Fruit fly (Drosophila melanogaster) whole organism, embryonic: ENCODE results near the gene shi.

ENCODE experiments used
- Adf1 ChIP-seq: fragments of 200-800 bp; sonication (Bioruptor generic); IDR thresholded peaks from 2 replicates; pipeline ENCODE4 v1.3.6; 2022; ENCODE audit warnings: missing biosample characterization, missing genetic modification characterization
- Asciz ChIP-seq: fragments of 200-800 bp; sonication (Bioruptor generic); optimal IDR thresholded peaks from 2 replicates; lab custom pipeline; 2017; ENCODE audit warnings: missing biosample characterization, mild to moderate bottlenecking, missing genetic modification characterization, missing genetic modification reagents
- CG10565 ChIP-seq: fragments of 200-800 bp; sonication (Bioruptor generic); optimal IDR thresholded peaks from 3 replicates; lab custom pipeline; 2016; ENCODE audit warnings: missing biosample characterization, mild to moderate bottlenecking, missing genetic modification characterization
- CG12104 ChIP-seq: fragments of 200-800 bp; sonication (Bioruptor generic); optimal IDR thresholded peaks from 3 replicates; lab custom pipeline; 2016; ENCODE audit warnings: missing biosample characterization, missing genetic modification characterization
- CG13424 ChIP-seq: fragments of 200-800 bp; sonication (Bioruptor generic); optimal IDR thresholded peaks from 2 replicates; lab custom pipeline; 2019; ENCODE audit warnings: missing biosample characterization, mild to moderate bottlenecking, missing genetic modification characterization, moderate library complexity
- CG13775 ChIP-seq: fragments of 200-800 bp; sonication (Bioruptor generic); optimal IDR thresholded peaks from 3 replicates; lab custom pipeline; 2017; ENCODE audit warnings: missing biosample characterization, mild to moderate bottlenecking, missing genetic modification characterization
- CG1529 ChIP-seq: fragments of 200-800 bp; sonication (Bioruptor generic); optimal IDR thresholded peaks from 3 replicates; lab custom pipeline; 2018; ENCODE audit warnings: missing biosample characterization, missing genetic modification characterization
- CG15514 ChIP-seq: fragments of 200-800 bp; sonication (Bioruptor generic); optimal IDR thresholded peaks from 3 replicates; lab custom pipeline; 2017; ENCODE audit warnings: missing biosample characterization, missing genetic modification characterization, mild to moderate bottlenecking, moderate library complexity, missing genetic modification reagents
- CG17829 ChIP-seq: fragments of 200-800 bp; optimal IDR thresholded peaks from 2 replicates; lab custom pipeline; 2019; ENCODE audit warnings: missing biosample characterization, mild to moderate bottlenecking, missing genetic modification characterization, moderate library complexity
- CG1792 ChIP-seq: fragments of 200-800 bp; sonication (Bioruptor generic); optimal IDR thresholded peaks from 2 replicates; lab custom pipeline; 2016; ENCODE audit warnings: missing biosample characterization, missing genetic modification characterization
- CG3407 ChIP-seq: fragments of 200-800 bp; sonication (Bioruptor generic); optimal IDR thresholded peaks from 2 replicates; lab custom pipeline; 2018; ENCODE audit warnings: missing biosample characterization, mild to moderate bottlenecking, missing genetic modification characterization
- CG4282 ChIP-seq: fragments of 200-800 bp; sonication (Bioruptor generic); optimal IDR thresholded peaks from 2 replicates; lab custom pipeline; 2016; ENCODE audit warnings: missing biosample characterization, missing genetic modification characterization
- CG6765 ChIP-seq: fragments of 200-800 bp; sonication (Bioruptor generic); optimal IDR thresholded peaks from 3 replicates; lab custom pipeline; 2017; ENCODE audit warnings: missing biosample characterization, mild to moderate bottlenecking, missing genetic modification characterization
- CG6791 ChIP-seq: fragments of 200-800 bp; sonication (Bioruptor generic); IDR thresholded peaks from 3 replicates; pipeline ENCODE4 v1.3.6; 2022; ENCODE audit warnings: missing biosample characterization, missing genetic modification characterization; ENCODE audit not compliant: partially characterized antibody
- CG8290 ChIP-seq, 3 experiments: fragments of 200-800 bp; sonication (Bioruptor generic); optimal IDR thresholded peaks; 2 replicates each; lab custom pipeline; 2016 to 2019; ENCODE audit warnings: missing biosample characterization in 3 of 3, missing genetic modification characterization in 3 of 3, mild to moderate bottlenecking in 2 of 3, moderate library complexity in 1 of 3
- CG9437 ChIP-seq: fragments of 200-800 bp; sonication (Bioruptor generic); optimal IDR thresholded peaks from 2 replicates; lab custom pipeline; 2018; ENCODE audit warnings: missing biosample characterization, mild to moderate bottlenecking, missing genetic modification characterization
- CG9876 ChIP-seq: fragments of 200-800 bp; sonication (Bioruptor generic); optimal IDR thresholded peaks from 2 replicates; lab custom pipeline; 2016; ENCODE audit warnings: missing biosample characterization, missing genetic modification characterization
- D19A ChIP-seq: fragments of 200-800 bp; optimal IDR thresholded peaks from 3 replicates; lab custom pipeline; 2019; ENCODE audit warnings: missing biosample characterization, mild to moderate bottlenecking, missing genetic modification characterization, moderate library complexity
- Dfd ChIP-seq, 2 experiments: fragments of >200 bp; optimal IDR thresholded peaks; 2 replicates each; lab custom pipeline; 2017; ENCODE audit warnings: missing biosample characterization in 2 of 2, missing genetic modification characterization in 2 of 2
- Doc3 ChIP-seq: fragments of 200-800 bp; sonication (Bioruptor generic); IDR thresholded peaks from 3 replicates; pipeline ENCODE4 v1.3.6; 2022; ENCODE audit warnings: missing biosample characterization, missing genetic modification characterization; ENCODE audit not compliant: partially characterized antibody
- Fer1 ChIP-seq: fragments of 200-800 bp; sonication (Bioruptor generic); optimal IDR thresholded peaks from 2 replicates; lab custom pipeline; 2017; ENCODE audit warnings: missing biosample characterization, mild to moderate bottlenecking, missing genetic modification characterization
- HLH4C ChIP-seq: fragments of 200-800 bp; sonication (Bioruptor generic); IDR thresholded peaks from 3 replicates; pipeline ENCODE4 v1.3.6; 2022; ENCODE audit warnings: missing biosample characterization, missing genetic modification characterization; ENCODE audit not compliant: partially characterized antibody
- HmgZ ChIP-seq: fragments of 200-800 bp; sonication (Bioruptor generic); optimal IDR thresholded peaks from 2 replicates; lab custom pipeline; 2018; ENCODE audit warnings: missing biosample characterization, mild to moderate bottlenecking, missing genetic modification characterization
- Hmx ChIP-seq: fragments of 200-800 bp; sonication (Bioruptor generic); optimal IDR thresholded peaks from 2 replicates; lab custom pipeline; 2016; ENCODE audit warnings: missing biosample characterization, missing genetic modification characterization
- MESR4 ChIP-seq: fragments of 200-800 bp; sonication (Bioruptor generic); optimal IDR thresholded peaks from 2 replicates; lab custom pipeline; 2018; ENCODE audit warnings: missing biosample characterization, mild to moderate bottlenecking, missing genetic modification characterization, moderate library complexity
- Med ChIP-seq: fragments of 200-800 bp; sonication (Bioruptor generic); peaks from one replicate; lab custom pipeline; 2016; ENCODE audit warnings: missing biosample characterization, missing genetic modification characterization, mild to moderate bottlenecking, inconsistent platforms, moderate library complexity
- Pdp1 ChIP-seq, 2 experiments: fragments of 200-800 bp; sonication (Bioruptor generic); optimal IDR thresholded peaks; 3 replicates each; lab custom pipeline; 2016; ENCODE audit warnings: missing biosample characterization in 2 of 2, missing genetic modification characterization in 2 of 2, mild to moderate bottlenecking in 1 of 2, moderate library complexity in 1 of 2
- Sox102F ChIP-seq: fragments of 200-800 bp; sonication (Bioruptor generic); optimal IDR thresholded peaks from 2 replicates; lab custom pipeline; 2018; ENCODE audit warnings: missing biosample characterization, mild to moderate bottlenecking, missing genetic modification characterization, moderate library complexity
- Stat92E ChIP-seq, 3 experiments: fragments of >200 bp in 2 of 3; fragments of 200-800 bp in 1 of 3; sonication (Bioruptor generic) in 1 of 3; optimal IDR thresholded peaks; 2 replicates each; lab custom pipeline; 2017 to 2019; ENCODE audit warnings: missing biosample characterization in 3 of 3, missing genetic modification characterization in 3 of 3, mild to moderate bottlenecking in 1 of 3, moderate library complexity in 1 of 3
- chm ChIP-seq: fragments of 200-800 bp; sonication (Bioruptor generic); IDR thresholded peaks from 2 replicates; pipeline ENCODE4 v1.3.6; 2022; ENCODE audit warnings: missing biosample characterization, missing genetic modification characterization
- dpn ChIP-seq, 2 experiments: fragments of 200-800 bp; sonication (Bioruptor generic); optimal IDR thresholded peaks; 3 replicates each; lab custom pipeline; 2016; ENCODE audit warnings: missing biosample characterization in 2 of 2, missing genetic modification characterization in 2 of 2
- ewg ChIP-seq: fragments of 200-800 bp; sonication (Bioruptor generic); optimal IDR thresholded peaks from 3 replicates; lab custom pipeline; 2017; ENCODE audit warnings: mild to moderate bottlenecking, missing biosample characterization, missing genetic modification reagents, missing genetic modification characterization
- her ChIP-seq: fragments of 200-800 bp; sonication (Bioruptor generic); optimal IDR thresholded peaks from 2 replicates; lab custom pipeline; 2016; ENCODE audit warnings: missing biosample characterization, missing genetic modification characterization
- hkb ChIP-seq, 2 experiments: fragments of 200-800 bp in 1 of 2; fragments of >200 bp in 1 of 2; sonication (Bioruptor generic) in 1 of 2; IDR thresholded peaks in 1 of 2; optimal IDR thresholded peaks in 1 of 2; 2 replicates each; pipeline versions ENCODE4 v1.3.6 to Lab custom; 2017 to 2022; ENCODE audit warnings: missing biosample characterization in 1 of 2, missing genetic modification characterization in 1 of 2
- inv ChIP-seq: fragments of 200-800 bp; sonication (Bioruptor generic); IDR thresholded peaks from 2 replicates; pipeline ENCODE4 v1.3.6; 2022; ENCODE audit warnings: missing biosample characterization, missing genetic modification characterization; ENCODE audit not compliant: partially characterized antibody
- lab ChIP-seq: fragments of 200-800 bp; sonication (Bioruptor generic); optimal IDR thresholded peaks from 3 replicates; lab custom pipeline; 2017; ENCODE audit warnings: missing biosample characterization, missing genetic modification characterization, mild to moderate bottlenecking, moderate library complexity, missing genetic modification reagents
- lola ChIP-seq, 3 experiments: fragments of >200 bp in 2 of 3; fragments of 200-800 bp in 1 of 3; sonication (Bioruptor generic) in 1 of 3; optimal IDR thresholded peaks; 2 replicates each; lab custom pipeline; 2017 to 2019; ENCODE audit warnings: missing biosample characterization in 3 of 3, missing genetic modification characterization in 3 of 3, mild to moderate bottlenecking in 1 of 3, moderate library complexity in 1 of 3
- nmo ChIP-seq: fragments of 200-800 bp; sonication (Bioruptor generic); optimal IDR thresholded peaks from 2 replicates; lab custom pipeline; 2018; ENCODE audit warnings: missing biosample characterization, mild to moderate bottlenecking, missing genetic modification characterization, moderate library complexity
- onecut ChIP-seq: fragments of 200-800 bp; sonication (Bioruptor generic); IDR thresholded peaks from 2 replicates; pipeline ENCODE4 v1.3.6; 2022; ENCODE audit warnings: missing biosample characterization, missing genetic modification characterization
- org-1 ChIP-seq: fragments of 200-800 bp; sonication (Bioruptor generic); optimal IDR thresholded peaks from 2 replicates; lab custom pipeline; 2017; ENCODE audit warnings: missing biosample characterization, missing genetic modification characterization
- pan ChIP-seq, 4 experiments: fragments of >200 bp in 3 of 4; fragments of 200-800 bp in 1 of 4; sonication (Bioruptor generic) in 1 of 4; optimal IDR thresholded peaks in 3 of 4; IDR thresholded peaks in 1 of 4; 2 replicates each; pipeline versions ENCODE4 v1.3.6 to Lab custom; 2017 to 2022; ENCODE audit warnings: missing biosample characterization in 2 of 4, missing genetic modification characterization in 2 of 4, mixed read lengths in 1 of 4
- pnt ChIP-seq: fragments of 200-800 bp; sonication (Bioruptor generic); optimal IDR thresholded peaks from 3 replicates; lab custom pipeline; 2016; ENCODE audit warnings: missing biosample characterization, missing genetic modification characterization
- psq ChIP-seq: fragments of 200-800 bp; sonication (Bioruptor generic); optimal IDR thresholded peaks from 2 replicates; lab custom pipeline; 2017; ENCODE audit warnings: missing biosample characterization, missing genetic modification characterization
- salm ChIP-seq: fragments of 200-800 bp; sonication (Bioruptor generic); optimal IDR thresholded peaks from 2 replicates; lab custom pipeline; 2018; ENCODE audit warnings: missing biosample characterization, mild to moderate bottlenecking, missing genetic modification characterization
- sens ChIP-seq: fragments of 200-800 bp; sonication (Bioruptor generic); peaks from one replicate; lab custom pipeline; 2016; ENCODE audit warnings: missing biosample characterization, missing genetic modification characterization
- tup ChIP-seq: fragments of 200-800 bp; sonication (Bioruptor generic); optimal IDR thresholded peaks from 2 replicates; lab custom pipeline; 2016; ENCODE audit warnings: missing biosample characterization, mild to moderate bottlenecking, missing genetic modification characterization, moderate library complexity
- tx ChIP-seq: fragments of 200-800 bp; sonication (Bioruptor generic); optimal IDR thresholded peaks from 2 replicates; lab custom pipeline; 2016; ENCODE audit warnings: missing biosample characterization, missing genetic modification characterization

The shi gene

DNA sequence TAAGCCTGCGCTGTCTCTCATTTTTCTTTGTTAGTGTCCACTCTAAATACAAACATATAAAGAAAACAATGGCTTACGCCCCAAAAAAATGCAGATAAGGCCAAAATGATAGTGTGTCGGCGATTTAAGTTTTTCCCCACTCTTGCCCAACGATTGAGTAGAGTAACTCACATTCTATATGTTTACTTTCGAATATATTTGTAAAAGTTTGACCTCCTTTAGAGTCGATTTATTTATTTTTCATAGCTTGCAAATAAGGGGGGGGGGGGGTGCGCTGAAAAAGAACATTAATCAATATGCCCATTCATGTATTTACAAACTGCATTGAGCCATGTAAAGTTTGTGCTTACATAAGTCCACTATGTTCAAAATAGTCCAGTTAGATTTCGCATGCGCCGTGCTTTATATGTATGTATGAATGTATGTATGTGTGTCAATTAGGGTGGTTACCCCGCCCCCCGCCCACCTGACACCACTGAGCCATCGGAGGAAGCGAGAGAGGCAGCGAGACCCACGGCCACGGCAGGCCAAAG is 1.9 kb downstream of the shi start (continued):
- TF ChIP-seq inv (GFP tag; lab: Robert Waterston, UW), result no peak
- TF ChIP-seq Adf1 (GFP tag; lab: Robert Waterston, UW), result no peak
- TF ChIP-seq CG3407 (GFP tag; lab: Kevin White, UChicago), result peak; percentile 39
- no peak for TF ChIP-seq psq (GFP tag; lab: Kevin White, UChicago)
- TF ChIP-seq CG10565, result no peak
- peak; percentile 35; the same call in 1 of the 2 replicates for TF ChIP-seq onecut
- no peak for TF ChIP-seq Sox102F
- peak; percentile 25 for TF ChIP-seq org-1 (GFP tag; lab: Kevin White, UChicago)
- TF ChIP-seq CG1529, result no peak
- TF ChIP-seq D19A (tag; lab: Kevin White, UChicago), result peak; percentile 73
- no peak for TF ChIP-seq pan (optimal IDR thresholded peaks at IDR 0.05; lab: Kevin White, UChicago)
- TF ChIP-seq pan (GFP tag; optimal IDR thresholded peaks at IDR 0.05 in 1 of 2, IDR thresholded peaks at IDR 0.05 in 1 of 2), result no peak
- TF ChIP-seq her (GFP tag; lab: Kevin White, UChicago), result no peak
- no peak for TF ChIP-seq salm (tag; lab: Kevin White, UChicago)
- TF ChIP-seq MESR4, result no peak
- peak; percentile 1 for TF ChIP-seq CG6765
- TF ChIP-seq Hmx, result no peak
- TF ChIP-seq Doc3, result no peak
- no peak for TF ChIP-seq CG12104 (GFP tag; lab: Kevin White, UChicago)
- TF ChIP-seq CG13775, result no peak
- no peak for TF ChIP-seq hkb (optimal IDR thresholded peaks at IDR 0.05; lab: Kevin White, UChicago)
- TF ChIP-seq hkb (GFP tag; IDR thresholded peaks at IDR 0.05; lab: Robert Waterston, UW), result peak; percentile 7; the same call in 1 of the 2 replicates
- peak; percentile 11 for TF ChIP-seq Fer1 (GFP tag; lab: Kevin White, UChicago)
- TF ChIP-seq Pdp1 (GFP tag; optimal IDR thresholded peaks at IDR 0.05; lab: Kevin White, UChicago), result peak in 1 of 2 experiments; percentile 69
- TF ChIP-seq Asciz (GFP tag; lab: Kevin White, UChicago), result peak; percentile 50
- TF ChIP-seq HLH4C (GFP tag; lab: Robert Waterston, UW), result no peak
- peak; percentile 60 for TF ChIP-seq ewg
- peak; percentile 66 for TF ChIP-seq sens (GFP tag; lab: Kevin White, UChicago)
- TF ChIP-seq pnt, result no peak

DNA sequence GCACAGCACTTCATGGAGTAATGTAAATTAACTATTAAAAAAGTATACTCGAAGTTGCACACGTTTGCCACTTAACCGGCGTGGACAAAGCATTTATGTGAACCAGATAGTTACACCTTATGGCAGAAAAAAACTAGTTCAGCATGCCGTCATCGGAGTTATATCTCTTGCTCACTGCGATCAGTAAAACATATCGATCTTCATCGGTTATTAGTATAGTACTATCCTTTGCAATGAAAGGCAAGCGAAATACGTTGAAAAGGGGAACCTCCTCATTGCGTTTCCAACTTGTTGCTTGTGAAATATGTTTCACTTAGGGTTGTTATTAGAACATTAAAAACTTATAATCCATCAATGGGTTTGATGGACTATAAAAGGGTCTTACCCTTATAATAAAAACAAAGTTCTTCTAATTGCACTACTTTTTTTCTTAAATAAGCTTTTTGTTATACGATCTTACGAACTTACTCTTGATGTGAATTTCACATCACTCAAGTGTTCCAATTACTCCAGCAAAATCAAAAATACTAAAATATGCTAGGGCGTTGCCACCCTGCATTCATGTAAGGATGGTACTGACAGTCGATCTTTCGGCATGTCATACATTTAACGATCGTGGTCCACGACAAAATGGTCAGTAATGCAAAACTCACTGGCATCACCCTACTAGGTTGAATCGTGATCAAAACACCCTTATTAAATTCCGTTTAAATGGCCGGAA is 17.8 kb downstream of the shi start, which contains the start of gene CycD:
Gene CycD (minus strand): TSS at position 113 of the 721 bp plus-strand sequence.
- TF ChIP-seq Stat92E (GFP tag; optimal IDR thresholded peaks at IDR 0.05; lab: Kevin White, UChicago), result no peak
- peak; percentile 98 for TF ChIP-seq CG15514 (GFP tag; lab: Kevin White, UChicago)
- peak; percentile 0 for TF ChIP-seq HmgZ (tag; lab: Kevin White, UChicago)
- no peak for TF ChIP-seq chm (GFP tag; lab: Robert Waterston, UW)
- peak; percentile 52 for TF ChIP-seq CG8290 (GFP tag; optimal IDR thresholded peaks at IDR 0.05; lab: Kevin White, UChicago)
- TF ChIP-seq CG8290 (tag; optimal IDR thresholded peaks at IDR 0.05; lab: Kevin White, UChicago), result no peak
- peak; percentile 1 for TF ChIP-seq nmo
- TF ChIP-seq CG6791 (GFP tag; lab: Robert Waterston, UW), result peak; percentile 78; the same call in 2 of the 3 replicates
- no peak for TF ChIP-seq tup (GFP tag; lab: Kevin White, UChicago)
- peak; percentile 68 for TF ChIP-seq CG1792
- peak; percentile 44 for TF ChIP-seq CG9876 (GFP tag; lab: Kevin White, UChicago)
- TF ChIP-seq lab (GFP tag; lab: Kevin White, UChicago), result no peak
- TF ChIP-seq Med (GFP tag; lab: Kevin White, UChicago), result peak; percentile 81
- peak in 1 of 2 experiments; percentile 17 for TF ChIP-seq dpn (GFP tag; optimal IDR thresholded peaks at IDR 0.05; lab: Kevin White, UChicago)
- peak; percentile 55 for TF ChIP-seq CG13424 (tag; lab: Kevin White, UChicago)
- TF ChIP-seq CG17829 (tag; lab: Kevin White, UChicago), result peak; percentile 12
- TF ChIP-seq Dfd (GFP tag; optimal IDR thresholded peaks at IDR 0.05; lab: Kevin White, UChicago), result peak in 1 of 2 experiments; percentile 29
- TF ChIP-seq lola (GFP tag; optimal IDR thresholded peaks at IDR 0.05; lab: Kevin White, UChicago), result peak in 2 of 3 experiments; percentile 35 to 54
- TF ChIP-seq tx (GFP tag; lab: Kevin White, UChicago), result no peak
- peak; percentile 15 for TF ChIP-seq CG9437 (GFP tag; lab: Kevin White, UChicago)
- no peak for TF ChIP-seq CG4282
